Fruit fly (Drosophila melanogaster) whole organism, embryonic: ENCODE results near the gene ND-PDSW.

Source experiments
- B-H1 ChIP-seq: fragments of 200-800 bp; sonication (Bioruptor generic); IDR thresholded peaks from 3 replicates; pipeline ENCODE4 v1.3.6; 2022; ENCODE audit warnings: missing biosample characterization, missing genetic modification characterization
- BEAF-32 ChIP-seq: fragments of 200-800 bp; sonication (Bioruptor generic); optimal IDR thresholded peaks from 3 replicates; lab custom pipeline; 2017; ENCODE audit warnings: missing biosample characterization, missing genetic modification characterization, mild to moderate bottlenecking, moderate library complexity, missing genetic modification reagents
- CG10321 ChIP-seq: fragments of 200-800 bp; sonication (Bioruptor generic); IDR thresholded peaks from 2 replicates; pipeline ENCODE4 v1.3.6; 2022; ENCODE audit warnings: missing biosample characterization, missing genetic modification characterization
- CG11398 ChIP-seq: fragments of 200-800 bp; sonication (Bioruptor generic); optimal IDR thresholded peaks from 2 replicates; lab custom pipeline; 2016; ENCODE audit warnings: missing biosample characterization, missing genetic modification characterization
- CG11695 ChIP-seq: fragments of 200-800 bp; sonication (Bioruptor generic); IDR thresholded peaks from 3 replicates; pipeline ENCODE4 v1.3.6; 2022; ENCODE audit warnings: missing biosample characterization, missing genetic modification characterization
- CG13123 ChIP-seq: fragments of 200-800 bp; sonication (Bioruptor generic); optimal IDR thresholded peaks from 2 replicates; lab custom pipeline; 2016; ENCODE audit warnings: missing biosample characterization, missing genetic modification characterization
- CG14014 ChIP-seq: fragments of 200-800 bp; sonication (Bioruptor generic); IDR thresholded peaks from 2 replicates; pipeline ENCODE4 v1.3.6; 2022; ENCODE audit warnings: missing biosample characterization, missing genetic modification characterization
- CG17186 ChIP-seq: fragments of 200-800 bp; sonication (Bioruptor generic); optimal IDR thresholded peaks from 3 replicates; lab custom pipeline; 2017; ENCODE audit warnings: missing biosample characterization, missing genetic modification reagents, missing genetic modification characterization
- CG17361 ChIP-seq: fragments of 200-800 bp; sonication (Bioruptor generic); IDR thresholded peaks from 3 replicates; pipeline ENCODE4 v1.3.6; 2022; ENCODE audit warnings: missing biosample characterization, missing genetic modification characterization
- CG2678 ChIP-seq: fragments of 200-800 bp; sonication (Bioruptor generic); optimal IDR thresholded peaks from 3 replicates; lab custom pipeline; 2019; ENCODE audit warnings: missing biosample characterization, mild to moderate bottlenecking, missing genetic modification characterization, moderate library complexity
- CG43689 ChIP-seq: fragments of 200-800 bp; sonication (Bioruptor generic); IDR thresholded peaks from 2 replicates; pipeline ENCODE4 v1.3.6; 2022; ENCODE audit warnings: missing biosample characterization, missing genetic modification characterization
- CG7745 ChIP-seq: fragments of 200-800 bp; sonication (Bioruptor generic); optimal IDR thresholded peaks from 2 replicates; lab custom pipeline; 2018; ENCODE audit warnings: missing biosample characterization, mild to moderate bottlenecking, missing genetic modification characterization, moderate library complexity
- CG9437 ChIP-seq: fragments of 200-800 bp; sonication (Bioruptor generic); optimal IDR thresholded peaks from 2 replicates; lab custom pipeline; 2018; ENCODE audit warnings: missing biosample characterization, mild to moderate bottlenecking, missing genetic modification characterization
- CG9727 ChIP-seq: fragments of 200-800 bp; sonication (Bioruptor generic); optimal IDR thresholded peaks from 3 replicates; lab custom pipeline; 2017; ENCODE audit warnings: missing biosample characterization, mild to moderate bottlenecking, missing genetic modification characterization
- CoRest ChIP-seq: fragments of 200-800 bp; sonication (Bioruptor generic); optimal IDR thresholded peaks from 3 replicates; lab custom pipeline; 2018; ENCODE audit warnings: missing biosample characterization, mild to moderate bottlenecking, missing genetic modification characterization, moderate library complexity
- Dip3 ChIP-seq: fragments of 200-800 bp; sonication (Bioruptor generic); optimal IDR thresholded peaks from 3 replicates; lab custom pipeline; 2016; ENCODE audit warnings: missing biosample characterization, missing genetic modification characterization
- Dref ChIP-seq: fragments of 200-800 bp; sonication (Bioruptor generic); IDR thresholded peaks from 2 replicates; pipeline ENCODE4 v1.3.6; 2022; ENCODE audit warnings: missing biosample characterization, missing genetic modification characterization
- Eip74EF ChIP-seq, 2 experiments: fragments of 200-800 bp in 1 of 2; fragments of >200 bp in 1 of 2; sonication (Bioruptor generic) in 1 of 2; optimal IDR thresholded peaks; 2 replicates each; lab custom pipeline; 2017 to 2019; ENCODE audit warnings: missing biosample characterization in 2 of 2, missing genetic modification characterization in 2 of 2, mild to moderate bottlenecking in 1 of 2, moderate library complexity in 1 of 2
- GATAe ChIP-seq: fragments of 200-800 bp; sonication (Bioruptor generic); conservative IDR thresholded peaks from 2 replicates; pipeline ENCODE4 v1.3.6; 2022; ENCODE audit warnings: missing biosample characterization, missing genetic modification characterization
- Hr51 ChIP-seq, 2 experiments: fragments of 200-800 bp; sonication (Bioruptor generic); optimal IDR thresholded peaks; 2 replicates in 1 of 2; 3 replicates in 1 of 2; lab custom pipeline; 2016 to 2018; ENCODE audit warnings: missing biosample characterization in 2 of 2, missing genetic modification characterization in 2 of 2, mild to moderate bottlenecking in 1 of 2, moderate library complexity in 1 of 2
- Lpt ChIP-seq: fragments of >200 bp; optimal IDR thresholded peaks from 2 replicates; lab custom pipeline; 2018; ENCODE audit warnings: missing biosample characterization, missing genetic modification characterization
- Med ChIP-seq: fragments of 200-800 bp; sonication (Bioruptor generic); peaks from one replicate; lab custom pipeline; 2016; ENCODE audit warnings: missing biosample characterization, missing genetic modification characterization, mild to moderate bottlenecking, inconsistent platforms, moderate library complexity
- NC2α ChIP-seq: fragments of 200-800 bp; sonication (Bioruptor generic); optimal IDR thresholded peaks from 2 replicates; lab custom pipeline; 2016; ENCODE audit warnings: missing biosample characterization, missing genetic modification characterization
- Nf-YB ChIP-seq: fragments of 200-800 bp; sonication (Bioruptor generic); optimal IDR thresholded peaks from 3 replicates; lab custom pipeline; 2019; ENCODE audit warnings: missing biosample characterization, mild to moderate bottlenecking, missing genetic modification characterization, moderate library complexity
- Scr ChIP-seq: fragments of 200-800 bp; sonication (Bioruptor generic); IDR thresholded peaks from 2 replicates; pipeline ENCODE4 v1.3.6; 2022; ENCODE audit warnings: missing biosample characterization, missing genetic modification characterization; ENCODE audit not compliant: partially characterized antibody
- Sox100B ChIP-seq: fragments of 200-800 bp; sonication (Bioruptor generic); optimal IDR thresholded peaks from 3 replicates; lab custom pipeline; 2018; ENCODE audit warnings: missing biosample characterization, mild to moderate bottlenecking, missing genetic modification characterization
- Sry-β ChIP-seq: fragments of 200-800 bp; sonication (Bioruptor generic); optimal IDR thresholded peaks from 2 replicates; lab custom pipeline; 2018; ENCODE audit warnings: missing biosample characterization, mild to moderate bottlenecking, missing genetic modification characterization, moderate library complexity
- Stat92E ChIP-seq, 3 experiments: fragments of >200 bp in 2 of 3; fragments of 200-800 bp in 1 of 3; sonication (Bioruptor generic) in 1 of 3; optimal IDR thresholded peaks; 2 replicates each; lab custom pipeline; 2017 to 2019; ENCODE audit warnings: missing biosample characterization in 3 of 3, missing genetic modification characterization in 3 of 3, mild to moderate bottlenecking in 1 of 3, moderate library complexity in 1 of 3
- TFAM ChIP-seq: fragments of 200-800 bp; sonication (Bioruptor generic); optimal IDR thresholded peaks from 2 replicates; lab custom pipeline; 2017; ENCODE audit warnings: missing biosample characterization, missing genetic modification characterization, inconsistent platforms
- amos ChIP-seq: fragments of 200-800 bp; sonication (Bioruptor generic); IDR thresholded peaks from 2 replicates; pipeline ENCODE4 v1.3.6; 2022; ENCODE audit warnings: missing biosample characterization, missing genetic modification characterization; ENCODE audit not compliant: partially characterized antibody
- ase ChIP-seq: fragments of 200-800 bp; sonication (Bioruptor generic); IDR thresholded peaks from 3 replicates; pipeline ENCODE4 v1.3.6; 2022; ENCODE audit warnings: missing biosample characterization, missing genetic modification characterization
- az2 ChIP-seq: fragments of 200-800 bp; sonication (Bioruptor generic); optimal IDR thresholded peaks from 3 replicates; lab custom pipeline; 2016; ENCODE audit warnings: missing biosample characterization, missing genetic modification characterization
- bab2 ChIP-seq: fragments of 200-800 bp; sonication (Bioruptor generic); optimal IDR thresholded peaks from 2 replicates; lab custom pipeline; 2016; ENCODE audit warnings: missing biosample characterization, missing genetic modification characterization
- disco-r ChIP-seq: fragments of 200-800 bp; sonication (Bioruptor generic); optimal IDR thresholded peaks from 2 replicates; lab custom pipeline; 2016; ENCODE audit warnings: missing biosample characterization, missing genetic modification characterization
- fd64A ChIP-seq: fragments of 200-800 bp; sonication (Bioruptor generic); optimal IDR thresholded peaks from 3 replicates; lab custom pipeline; 2018; ENCODE audit warnings: missing biosample characterization, mild to moderate bottlenecking, missing genetic modification characterization
- fu2 ChIP-seq: fragments of 200-800 bp; sonication (Bioruptor generic); optimal IDR thresholded peaks from 2 replicates; lab custom pipeline; 2016; ENCODE audit warnings: missing biosample characterization, missing genetic modification characterization
- grn ChIP-seq: fragments of 200-800 bp; sonication (Bioruptor generic); optimal IDR thresholded peaks from 3 replicates; lab custom pipeline; 2017; ENCODE audit warnings: missing biosample characterization, missing genetic modification characterization
- hbn ChIP-seq: fragments of 200-800 bp; sonication (Bioruptor generic); IDR thresholded peaks from 2 replicates; pipeline ENCODE4 v1.3.6; 2022; ENCODE audit warnings: missing biosample characterization, missing genetic modification characterization; ENCODE audit not compliant: partially characterized antibody
- kni ChIP-seq: fragments of 200-800 bp; sonication (Bioruptor generic); optimal IDR thresholded peaks from 3 replicates; lab custom pipeline; 2017; ENCODE audit warnings: mild to moderate bottlenecking, missing biosample characterization, missing genetic modification reagents, missing genetic modification characterization
- lola ChIP-seq, 3 experiments: fragments of >200 bp in 2 of 3; fragments of 200-800 bp in 1 of 3; sonication (Bioruptor generic) in 1 of 3; optimal IDR thresholded peaks; 2 replicates each; lab custom pipeline; 2017 to 2019; ENCODE audit warnings: missing biosample characterization in 3 of 3, missing genetic modification characterization in 3 of 3, mild to moderate bottlenecking in 1 of 3, moderate library complexity in 1 of 3
- nmo ChIP-seq: fragments of 200-800 bp; sonication (Bioruptor generic); optimal IDR thresholded peaks from 2 replicates; lab custom pipeline; 2018; ENCODE audit warnings: missing biosample characterization, mild to moderate bottlenecking, missing genetic modification characterization, moderate library complexity
- oc ChIP-seq: fragments of 200-800 bp; sonication (Bioruptor generic); optimal IDR thresholded peaks from 2 replicates; lab custom pipeline; 2018; ENCODE audit warnings: missing biosample characterization, mild to moderate bottlenecking, missing genetic modification characterization, moderate library complexity
- pum ChIP-seq: fragments of 200-800 bp; sonication (Bioruptor generic); optimal IDR thresholded peaks from 2 replicates; lab custom pipeline; 2016; ENCODE audit warnings: missing biosample characterization, missing genetic modification characterization
- pzg ChIP-seq: fragments of 200-800 bp; sonication (Bioruptor generic); optimal IDR thresholded peaks from 3 replicates; lab custom pipeline; 2018; ENCODE audit warnings: missing biosample characterization, mild to moderate bottlenecking, missing genetic modification characterization, moderate library complexity
- ranshi ChIP-seq: fragments of 200-800 bp; sonication (Bioruptor generic); IDR thresholded peaks from 2 replicates; pipeline ENCODE4 v1.3.6; 2022; ENCODE audit warnings: missing biosample characterization, missing genetic modification characterization
- sim ChIP-seq: fragments of 200-800 bp; sonication (Bioruptor generic); IDR thresholded peaks from 2 replicates; pipeline ENCODE4 v1.3.6; 2022; ENCODE audit warnings: missing biosample characterization, missing genetic modification characterization
- sna ChIP-seq: fragments of 200-800 bp; sonication (Bioruptor generic); IDR thresholded peaks from 2 replicates; pipeline ENCODE4 v1.3.6; 2022; ENCODE audit warnings: missing biosample characterization, missing genetic modification characterization; ENCODE audit not compliant: partially characterized antibody
- sug ChIP-seq: fragments of 200-800 bp; optimal IDR thresholded peaks from 2 replicates; lab custom pipeline; 2019; ENCODE audit warnings: missing biosample characterization, mild to moderate bottlenecking, missing genetic modification characterization, moderate library complexity
- unpg ChIP-seq: fragments of 200-800 bp; sonication (Bioruptor generic); optimal IDR thresholded peaks from 3 replicates; lab custom pipeline; 2018; ENCODE audit warnings: missing biosample characterization, mild to moderate bottlenecking, missing genetic modification characterization, moderate library complexity

ND-PDSW gene

dm6 chr2L:3437068-3437467, 28.9 kb upstream of the ND-PDSW start (continued):
- TF ChIP-seq Scr (GFP tag; lab: Robert Waterston, UW): no peak
- TF ChIP-seq pum: peak; percentile 14
- no peak for TF ChIP-seq Sry-β (GFP tag; lab: Kevin White, UChicago)
- peak; percentile 62 for TF ChIP-seq CG43689
- no peak for TF ChIP-seq CG9727 (GFP tag; lab: Kevin White, UChicago)
- TF ChIP-seq GATAe: no peak
- no peak for TF ChIP-seq hbn (GFP tag; lab: Robert Waterston, UW)
- no peak for TF ChIP-seq lola (GFP tag; optimal IDR thresholded peaks at IDR 0.05; lab: Kevin White, UChicago)
- peak; percentile 67 for TF ChIP-seq Sox100B
- peak; percentile 39 for TF ChIP-seq fd64A (GFP tag; lab: Kevin White, UChicago)
- TF ChIP-seq CG17186 (GFP tag; lab: Kevin White, UChicago): no peak
- TF ChIP-seq sim (GFP tag; lab: Robert Waterston, UW): peak; percentile 56; the same call in 1 of the 2 replicates
- peak; percentile 73 for TF ChIP-seq CG2678
- peak; percentile 73 for TF ChIP-seq unpg (GFP tag; lab: Kevin White, UChicago)
- TF ChIP-seq sug (tag; lab: Kevin White, UChicago): no peak
- TF ChIP-seq Hr51 (GFP tag; optimal IDR thresholded peaks at IDR 0.05; lab: Kevin White, UChicago): peak in 1 of 2 experiments; percentile 91
- peak; percentile 49; the same call in 1 of the 2 replicates for TF ChIP-seq CG10321 (GFP tag; lab: Robert Waterston, UW)
- no peak for TF ChIP-seq NC2α
- peak; percentile 42; the same call in 2 of the 3 replicates for TF ChIP-seq B-H1 (GFP tag; lab: Robert Waterston, UW)
- peak in 1 of 2 experiments; percentile 22 for TF ChIP-seq Eip74EF (GFP tag; optimal IDR thresholded peaks at IDR 0.05; lab: Kevin White, UChicago)
- TF ChIP-seq CG13123 (GFP tag; lab: Kevin White, UChicago): no peak
- TF ChIP-seq Nf-YB: no peak
- TF ChIP-seq nmo: peak; percentile 45
- no peak for TF ChIP-seq disco-r (GFP tag; lab: Kevin White, UChicago)
- peak; percentile 51 for TF ChIP-seq CoRest (tag; lab: Kevin White, UChicago)
- TF ChIP-seq grn (GFP tag; lab: Kevin White, UChicago): no peak
- TF ChIP-seq CG11398: no peak
- TF ChIP-seq pzg: no peak
- peak; percentile 2 for TF ChIP-seq TFAM (GFP tag; lab: Kevin White, UChicago)
- TF ChIP-seq bab2 (GFP tag; lab: Kevin White, UChicago): no peak
- peak; percentile 31 for TF ChIP-seq CG9437 (GFP tag; lab: Kevin White, UChicago)
- no peak for TF ChIP-seq CG7745 (tag; lab: Kevin White, UChicago)
- peak; percentile 24 for TF ChIP-seq az2
- no peak for TF ChIP-seq Lpt (GFP tag; lab: Kevin White, UChicago)
- no peak for TF ChIP-seq BEAF-32
- no peak for TF ChIP-seq Dref (GFP tag; lab: Robert Waterston, UW)
- peak; percentile 38 for TF ChIP-seq oc
- 0 out of 3 replicates have a peak, but pooled peaks have one; percentile 44 for TF ChIP-seq ase (GFP tag; lab: Robert Waterston, UW)
- TF ChIP-seq kni: no peak
- TF ChIP-seq amos: no peak
- peak; percentile 41; the same call in 1 of the 2 replicates for TF ChIP-seq ranshi (GFP tag; lab: Robert Waterston, UW)
- no peak for TF ChIP-seq Stat92E (GFP tag; optimal IDR thresholded peaks at IDR 0.05; lab: Kevin White, UChicago)
- peak; percentile 49; the same call in 1 of the 3 replicates for TF ChIP-seq CG11695
- no peak for TF ChIP-seq Dip3
- TF ChIP-seq CG14014: peak; percentile 60; the same call in 1 of the 2 replicates
- TF ChIP-seq CG17361 (GFP tag; lab: Robert Waterston, UW): peak; percentile 31; the same call in 1 of the 3 replicates
- TF ChIP-seq Med (GFP tag; lab: Kevin White, UChicago): peak; percentile 84
- no peak for TF ChIP-seq sna (GFP tag; lab: Robert Waterston, UW)
- no peak for TF ChIP-seq fu2
